Worm (Caenorhabditis elegans) whole organism, mixed stage, embryonic: ENCODE results near the gene K11H3.8.

Source experiments
- bed-3 ChIP-seq: fragments of 200-800 bp; sonication (Bioruptor generic); optimal IDR thresholded peaks from 3 replicates; lab custom pipeline; 2018; ENCODE audit warnings: mild to moderate bottlenecking, missing genetic modification characterization, moderate library complexity, missing compliant biosample characterization
- ceh-39 ChIP-seq: fragments of 150-350 bp; optimal IDR thresholded peaks from 2 replicates; lab custom pipeline; 2014; ENCODE audit warnings: missing biosample characterization, missing genetic modification characterization
- ceh-43 ChIP-seq: fragments of 200-800 bp; sonication (Bioruptor generic); optimal IDR thresholded peaks from 2 replicates; lab custom pipeline; 2018; ENCODE audit warnings: mild to moderate bottlenecking, missing genetic modification characterization, moderate library complexity, missing compliant biosample characterization
- ceh-83 ChIP-seq: fragments of 200-800 bp; sonication (Bioruptor generic); optimal IDR thresholded peaks from 2 replicates; lab custom pipeline; 2018; ENCODE audit warnings: mild to moderate bottlenecking, missing genetic modification characterization, missing compliant biosample characterization
- ces-1 ChIP-seq: fragments of 150-350 bp; optimal IDR thresholded peaks from 2 replicates; lab custom pipeline; 2014; ENCODE audit warnings: missing biosample characterization, missing genetic modification reagents, missing genetic modification characterization
- cnd-1 ChIP-seq: fragments of 200-800 bp; sonication (Bioruptor generic); optimal IDR thresholded peaks from 2 replicates; lab custom pipeline; 2018; ENCODE audit warnings: mild to moderate bottlenecking, missing genetic modification characterization, missing compliant biosample characterization
- flh-1 ChIP-seq: fragments of 200-800 bp; sonication (Bioruptor generic); optimal IDR thresholded peaks from 2 replicates; lab custom pipeline; 2018; ENCODE audit warnings: mild to moderate bottlenecking, missing genetic modification characterization, moderate library complexity, missing compliant biosample characterization
- ham-2 ChIP-seq: fragments of 200-800 bp; sonication (Bioruptor generic); optimal IDR thresholded peaks from 2 replicates; lab custom pipeline; 2018; ENCODE audit warnings: mild to moderate bottlenecking, missing genetic modification characterization, missing compliant biosample characterization
- hlh-1 ChIP-seq: fragments of 150-350 bp; optimal IDR thresholded peaks from 2 replicates; lab custom pipeline; 2014; ENCODE audit warnings: missing biosample characterization, missing genetic modification reagents, missing genetic modification characterization
- lin-13 ChIP-seq: fragments of 150-350 bp; optimal IDR thresholded peaks from 2 replicates; lab custom pipeline; 2014; ENCODE audit warnings: missing biosample characterization, missing genetic modification characterization
- lsy-2 ChIP-seq: fragments of 150-350 bp; optimal IDR thresholded peaks from 2 replicates; lab custom pipeline; 2014; ENCODE audit warnings: missing biosample characterization, missing genetic modification characterization
- mab-5 ChIP-seq: fragments of 150-350 bp; optimal IDR thresholded peaks from 2 replicates; lab custom pipeline; 2014; ENCODE audit warnings: missing biosample characterization, missing genetic modification characterization
- mep-1 ChIP-seq: fragments of 150-350 bp; optimal IDR thresholded peaks from 2 replicates; lab custom pipeline; 2017; ENCODE audit warnings: missing biosample characterization, missing genetic modification reagents, missing genetic modification characterization, inconsistent platforms
- mls-2 ChIP-seq: sonication (generic microtip); optimal IDR thresholded peaks from 2 replicates; lab custom pipeline; 2016; ENCODE audit warnings: mild to moderate bottlenecking, missing genetic modification characterization, moderate library complexity, missing compliant biosample characterization
- nhr-237 ChIP-seq: fragments of 150-350 bp; optimal IDR thresholded peaks from 2 replicates; lab custom pipeline; 2014; ENCODE audit warnings: missing biosample characterization, missing genetic modification characterization
- nhr-28 ChIP-seq: fragments of 150-350 bp; optimal IDR thresholded peaks from 2 replicates; lab custom pipeline; 2014; ENCODE audit warnings: missing biosample characterization, missing genetic modification characterization
- nhr-76 ChIP-seq: sonication (generic microtip); optimal IDR thresholded peaks from 2 replicates; lab custom pipeline; 2017; ENCODE audit warnings: missing biosample characterization, missing genetic modification characterization
- pha-4 ChIP-seq: fragments of 150-350 bp; optimal IDR thresholded peaks from 2 replicates; lab custom pipeline; 2018; ENCODE audit warnings: missing biosample characterization, missing genetic modification reagents, missing genetic modification characterization
- sptf-1 ChIP-seq: sonication (generic microtip); optimal IDR thresholded peaks from 2 replicates; lab custom pipeline; 2017; ENCODE audit warnings: mild to moderate bottlenecking, missing genetic modification characterization, moderate library complexity, missing compliant biosample characterization
- tbx-8 ChIP-seq: fragments of 200-800 bp; sonication (Bioruptor generic); optimal IDR thresholded peaks from 2 replicates; lab custom pipeline; 2018; ENCODE audit warnings: mild to moderate bottlenecking, missing genetic modification characterization, moderate library complexity, missing compliant biosample characterization
- unc-120 ChIP-seq: sonication (generic microtip); optimal IDR thresholded peaks from 2 replicates; lab custom pipeline; 2017; ENCODE audit warnings: missing genetic modification characterization, missing compliant biosample characterization; ENCODE audit not compliant: poor library complexity, severe bottlenecking
- unc-39 ChIP-seq: fragments of 150-350 bp; optimal IDR thresholded peaks from 2 replicates; lab custom pipeline; 2014; ENCODE audit warnings: missing biosample characterization, missing genetic modification characterization
- unc-62 ChIP-seq: fragments of 150-350 bp; optimal IDR thresholded peaks from 2 replicates; lab custom pipeline; 2014; ENCODE audit warnings: missing biosample characterization, missing genetic modification reagents, missing genetic modification characterization
- ztf-11 ChIP-seq: fragments of 150-350 bp; optimal IDR thresholded peaks from 2 replicates; lab custom pipeline; 2014; ENCODE audit warnings: missing biosample characterization, missing genetic modification characterization

K11H3.8 gene

ce11 chrIII:9862469-9862868, 27.5 kb downstream of the K11H3.8 start:
- TF ChIP-seq pha-4 (tag; lab: Kevin White, UChicago) (no peak), lsy-2 (tag; lab: Kevin White, UChicago) (peak; percentile 69)
- TF ChIP-seq, all 35 proteins: peak for 1

ce11 chrIII:9867352-9867751, 32.4 kb downstream of the K11H3.8 start:
- no peak for TF ChIP-seq unc-120 (tag; lab: Kevin White, UChicago)
- TF ChIP-seq ces-1 (GFP tag; lab: Kevin White, UChicago): peak; percentile 94

ce11 chrIII:9867780-9868503, 33.0 kb downstream of the K11H3.8 start, which contains the start of gene dhhc-4:
TSS of gene dhhc-4 (minus strand) at chrIII:9867792.
- TF ChIP-seq lsy-2 (tag; lab: Kevin White, UChicago): peak; percentile 48
- peak; percentile 25 for TF ChIP-seq sptf-1 (tag; lab: Kevin White, UChicago)
- peak; percentile 26 for TF ChIP-seq mab-5 (tag; lab: Kevin White, UChicago)
- TF ChIP-seq mls-2: no peak
- peak; percentile 6 for TF ChIP-seq lin-13 (tag; lab: Kevin White, UChicago)
- no peak for TF ChIP-seq ces-1 (GFP tag; lab: Kevin White, UChicago)
- TF ChIP-seq ceh-83 (GFP tag; lab: Kevin White, UChicago): peak; percentile 9
- TF ChIP-seq mep-1 (tag; lab: Kevin White, UChicago): peak; percentile 52

- TF ChIP-seq nhr-28 (no peak), unc-39 (tag; lab: Kevin White, UChicago) (no peak), flh-1 (no peak), sptf-1 (tag; lab: Kevin White, UChicago) (no peak), tbx-8 (GFP tag; lab: Kevin White, UChicago) (no peak), unc-62 (GFP tag; lab: Kevin White, UChicago) (no peak), pha-4 (tag; lab: Kevin White, UChicago) (no peak), ceh-39 (tag; lab: Kevin White, UChicago) (no peak), ztf-11 (no peak), mls-2 (no peak), unc-120 (tag; lab: Kevin White, UChicago) (no peak), hlh-1 (tag; lab: Kevin White, UChicago) (no peak)
Measured at ce11 chrIII:9871032-9871431, 36.0 kb downstream of the K11H3.8 start, which contains the start of gene ZK757.1. TSS of gene ZK757.1 (minus strand) at chrIII:9871132.

- TF ChIP-seq ceh-83 (GFP tag; lab: Kevin White, UChicago) (no peak), pha-4 (tag; lab: Kevin White, UChicago) (no peak)
Measured at ce11 chrIII:9874515-9874914, 39.5 kb downstream of the K11H3.8 start.

- TF ChIP-seq mab-5 (tag; lab: Kevin White, UChicago) (no peak), pha-4 (tag; lab: Kevin White, UChicago) (no peak), unc-120 (tag; lab: Kevin White, UChicago) (no peak), nhr-76 (tag; lab: Kevin White, UChicago) (no peak), mls-2 (no peak)
Measured at ce11 chrIII:9876951-9877350, 42.0 kb downstream of the K11H3.8 start, which contains the start of gene ZK757.10. TSS of gene ZK757.10 (plus strand) at chrIII:9877251.

ce11 chrIII:9878828-9879227, 43.8 kb downstream of the K11H3.8 start, which contains the start of gene ZK757.2:
TSS of gene ZK757.2 (minus strand) at chrIII:9878928.
- TF ChIP-seq bed-3 (GFP tag; lab: Kevin White, UChicago): no peak
- no peak for TF ChIP-seq mab-5 (tag; lab: Kevin White, UChicago)
- TF ChIP-seq mls-2: no peak
- no peak for TF ChIP-seq nhr-237 (tag; lab: Kevin White, UChicago)
- no peak for TF ChIP-seq unc-120 (tag; lab: Kevin White, UChicago)
- TF ChIP-seq ceh-43 (GFP tag; lab: Kevin White, UChicago): no peak
- no peak for TF ChIP-seq ztf-11
- TF ChIP-seq cnd-1 (tag; lab: Kevin White, UChicago): no peak
- TF ChIP-seq ham-2 (GFP tag; lab: Kevin White, UChicago): no peak
